Worm (Caenorhabditis elegans) whole organism, mixed stage, embryonic: ENCODE results near the gene F31E8.5.
A peak's percentile ranks its signal among the peaks of the same experiment; 100 is the strongest.

Source experiments
- M03D4.4 ChIP-seq: sonication (generic microtip); optimal IDR thresholded peaks from 2 replicates; lab custom pipeline; 2017; ENCODE audit warnings: mild to moderate bottlenecking, missing genetic modification characterization, missing compliant biosample characterization
- bed-3 ChIP-seq: fragments of 200-800 bp; sonication (Bioruptor generic); optimal IDR thresholded peaks from 3 replicates; lab custom pipeline; 2018; ENCODE audit warnings: mild to moderate bottlenecking, missing genetic modification characterization, moderate library complexity, missing compliant biosample characterization
- blmp-1 ChIP-seq: fragments of 150-350 bp; optimal IDR thresholded peaks from 2 replicates; lab custom pipeline; 2014; ENCODE audit warnings: missing biosample characterization, missing genetic modification characterization
- ceh-39 ChIP-seq: fragments of 150-350 bp; optimal IDR thresholded peaks from 2 replicates; lab custom pipeline; 2014; ENCODE audit warnings: missing biosample characterization, missing genetic modification characterization
- ceh-43 ChIP-seq: fragments of 200-800 bp; sonication (Bioruptor generic); optimal IDR thresholded peaks from 2 replicates; lab custom pipeline; 2018; ENCODE audit warnings: mild to moderate bottlenecking, missing genetic modification characterization, moderate library complexity, missing compliant biosample characterization
- ceh-83 ChIP-seq: fragments of 200-800 bp; sonication (Bioruptor generic); optimal IDR thresholded peaks from 2 replicates; lab custom pipeline; 2018; ENCODE audit warnings: mild to moderate bottlenecking, missing genetic modification characterization, missing compliant biosample characterization
- ces-1 ChIP-seq: fragments of 150-350 bp; optimal IDR thresholded peaks from 2 replicates; lab custom pipeline; 2014; ENCODE audit warnings: missing biosample characterization, missing genetic modification reagents, missing genetic modification characterization
- cnd-1 ChIP-seq: fragments of 200-800 bp; sonication (Bioruptor generic); optimal IDR thresholded peaks from 2 replicates; lab custom pipeline; 2018; ENCODE audit warnings: mild to moderate bottlenecking, missing genetic modification characterization, missing compliant biosample characterization
- drap-1 ChIP-seq: fragments of 200-800 bp; sonication (Bioruptor generic); optimal IDR thresholded peaks from 3 replicates; lab custom pipeline; 2018; ENCODE audit warnings: mild to moderate bottlenecking, missing genetic modification characterization, missing compliant biosample characterization
- elt-1 ChIP-seq: sonication (generic microtip); optimal IDR thresholded peaks from 2 replicates; lab custom pipeline; 2017; ENCODE audit warnings: missing genetic modification characterization, mild to moderate bottlenecking, missing compliant biosample characterization, antibody characterized with exemption, moderate library complexity, borderline replicate concordance; ENCODE audit not compliant: insufficient read depth
- elt-3 ChIP-seq: fragments of 150-350 bp; optimal IDR thresholded peaks from 2 replicates; lab custom pipeline; 2014; ENCODE audit warnings: missing biosample characterization, missing genetic modification characterization
- flh-1 ChIP-seq: fragments of 200-800 bp; sonication (Bioruptor generic); optimal IDR thresholded peaks from 2 replicates; lab custom pipeline; 2018; ENCODE audit warnings: mild to moderate bottlenecking, missing genetic modification characterization, moderate library complexity, missing compliant biosample characterization
- ham-2 ChIP-seq: fragments of 200-800 bp; sonication (Bioruptor generic); optimal IDR thresholded peaks from 2 replicates; lab custom pipeline; 2018; ENCODE audit warnings: mild to moderate bottlenecking, missing genetic modification characterization, missing compliant biosample characterization
- hlh-1 ChIP-seq: fragments of 150-350 bp; optimal IDR thresholded peaks from 2 replicates; lab custom pipeline; 2014; ENCODE audit warnings: missing biosample characterization, missing genetic modification reagents, missing genetic modification characterization
- lin-13 ChIP-seq: fragments of 150-350 bp; optimal IDR thresholded peaks from 2 replicates; lab custom pipeline; 2014; ENCODE audit warnings: missing biosample characterization, missing genetic modification characterization
- lin-32 ChIP-seq: fragments of 200-800 bp; sonication (Bioruptor generic); optimal IDR thresholded peaks from 2 replicates; lab custom pipeline; 2018; ENCODE audit warnings: mild to moderate bottlenecking, missing genetic modification characterization, missing compliant biosample characterization
- lsy-2 ChIP-seq: fragments of 150-350 bp; optimal IDR thresholded peaks from 2 replicates; lab custom pipeline; 2014; ENCODE audit warnings: missing biosample characterization, missing genetic modification characterization
- mab-5 ChIP-seq: fragments of 150-350 bp; optimal IDR thresholded peaks from 2 replicates; lab custom pipeline; 2014; ENCODE audit warnings: missing biosample characterization, missing genetic modification characterization
- mep-1 ChIP-seq: fragments of 150-350 bp; optimal IDR thresholded peaks from 2 replicates; lab custom pipeline; 2017; ENCODE audit warnings: missing biosample characterization, missing genetic modification reagents, missing genetic modification characterization, inconsistent platforms
- mls-2 ChIP-seq: sonication (generic microtip); optimal IDR thresholded peaks from 2 replicates; lab custom pipeline; 2016; ENCODE audit warnings: mild to moderate bottlenecking, missing genetic modification characterization, moderate library complexity, missing compliant biosample characterization
- nhr-12 ChIP-seq: fragments of 150-350 bp; optimal IDR thresholded peaks from 2 replicates; lab custom pipeline; 2014; ENCODE audit warnings: missing biosample characterization, missing genetic modification characterization
- nhr-2 ChIP-seq: fragments of 150-350 bp; optimal IDR thresholded peaks from 2 replicates; lab custom pipeline; 2014; ENCODE audit warnings: missing biosample characterization, missing genetic modification characterization
- nhr-237 ChIP-seq: fragments of 150-350 bp; optimal IDR thresholded peaks from 2 replicates; lab custom pipeline; 2014; ENCODE audit warnings: missing biosample characterization, missing genetic modification characterization
- nhr-28 ChIP-seq: fragments of 150-350 bp; optimal IDR thresholded peaks from 2 replicates; lab custom pipeline; 2014; ENCODE audit warnings: missing biosample characterization, missing genetic modification characterization
- nhr-76 ChIP-seq: sonication (generic microtip); optimal IDR thresholded peaks from 2 replicates; lab custom pipeline; 2017; ENCODE audit warnings: missing biosample characterization, missing genetic modification characterization
- pha-4 ChIP-seq: fragments of 150-350 bp; optimal IDR thresholded peaks from 2 replicates; lab custom pipeline; 2018; ENCODE audit warnings: missing biosample characterization, missing genetic modification reagents, missing genetic modification characterization
- sem-2 ChIP-seq: fragments of 200-800 bp; sonication (Bioruptor generic); optimal IDR thresholded peaks from 2 replicates; lab custom pipeline; 2018; ENCODE audit warnings: mild to moderate bottlenecking, missing genetic modification characterization, missing compliant biosample characterization
- snpc-4 ChIP-seq: fragments of 150-350 bp; optimal IDR thresholded peaks from 2 replicates; lab custom pipeline; 2014; ENCODE audit warnings: missing biosample characterization, missing genetic modification characterization
- sptf-1 ChIP-seq: sonication (generic microtip); optimal IDR thresholded peaks from 2 replicates; lab custom pipeline; 2017; ENCODE audit warnings: mild to moderate bottlenecking, missing genetic modification characterization, moderate library complexity, missing compliant biosample characterization
- tbx-8 ChIP-seq: fragments of 200-800 bp; sonication (Bioruptor generic); optimal IDR thresholded peaks from 2 replicates; lab custom pipeline; 2018; ENCODE audit warnings: mild to moderate bottlenecking, missing genetic modification characterization, moderate library complexity, missing compliant biosample characterization
- unc-120 ChIP-seq: sonication (generic microtip); optimal IDR thresholded peaks from 2 replicates; lab custom pipeline; 2017; ENCODE audit warnings: missing genetic modification characterization, missing compliant biosample characterization; ENCODE audit not compliant: poor library complexity, severe bottlenecking
- unc-39 ChIP-seq: fragments of 150-350 bp; optimal IDR thresholded peaks from 2 replicates; lab custom pipeline; 2014; ENCODE audit warnings: missing biosample characterization, missing genetic modification characterization
- unc-62 ChIP-seq: fragments of 150-350 bp; optimal IDR thresholded peaks from 2 replicates; lab custom pipeline; 2014; ENCODE audit warnings: missing biosample characterization, missing genetic modification reagents, missing genetic modification characterization
- zip-8 ChIP-seq: fragments of 150-350 bp; optimal IDR thresholded peaks from 2 replicates; lab custom pipeline; 2014; ENCODE audit warnings: missing biosample characterization, missing genetic modification characterization
- ztf-11 ChIP-seq: fragments of 150-350 bp; optimal IDR thresholded peaks from 2 replicates; lab custom pipeline; 2014; ENCODE audit warnings: missing biosample characterization, missing genetic modification characterization

The F31E8.5 gene

ce11 chrII:6832207-6832606 lies 25.1 kb upstream of the F31E8.5 start:
- TF ChIP-seq drap-1 (no peak), ces-1 (peak; percentile 29)
- TF ChIP-seq, all 35 proteins: peak for 1

ce11 chrII:6831531-6832201 lies 24.6 kb upstream of the F31E8.5 start:
- TF ChIP-seq tbx-8 (GFP tag; lab: Kevin White, UChicago) (no peak), mls-2 (no peak), sptf-1 (peak; percentile 44), ceh-43 (GFP tag; lab: Kevin White, UChicago) (no peak), mab-5 (no peak), zip-8 (tag; lab: Kevin White, UChicago) (no peak), cnd-1 (tag; lab: Kevin White, UChicago) (no peak), blmp-1 (tag; lab: Kevin White, UChicago) (no peak), pha-4 (peak; percentile 56), nhr-12 (tag; lab: Kevin White, UChicago) (no peak), unc-62 (GFP tag; lab: Kevin White, UChicago) (peak; percentile 24), nhr-237 (tag; lab: Kevin White, UChicago) (no peak), nhr-2 (peak; percentile 93), nhr-76 (tag; lab: Kevin White, UChicago) (no peak), snpc-4 (tag; lab: Kevin White, UChicago) (no peak), sem-2 (no peak), flh-1 (GFP tag; lab: Kevin White, UChicago) (no peak), mep-1 (tag; lab: Kevin White, UChicago) (peak; percentile 17), unc-39 (tag; lab: Kevin White, UChicago) (no peak), unc-120 (tag; lab: Kevin White, UChicago) (no peak), elt-3 (no peak), nhr-28 (tag; lab: Kevin White, UChicago) (no peak), lin-13 (tag; lab: Kevin White, UChicago) (no peak), ztf-11 (tag; lab: Kevin White, UChicago) (no peak), bed-3 (GFP tag; lab: Kevin White, UChicago) (no peak), ham-2 (GFP tag; lab: Kevin White, UChicago) (no peak), drap-1 (no peak), lsy-2 (no peak), M03D4.4 (tag; lab: Kevin White, UChicago) (no peak), lin-32 (GFP tag; lab: Kevin White, UChicago) (no peak), elt-1 (tag; lab: Kevin White, UChicago) (peak; percentile 1), ceh-83 (GFP tag; lab: Kevin White, UChicago) (peak; percentile 55), hlh-1 (tag; lab: Kevin White, UChicago) (no peak), ces-1 (no peak), ceh-39 (tag; lab: Kevin White, UChicago) (no peak)

- TF ChIP-seq nhr-76 (tag; lab: Kevin White, UChicago) (no peak), unc-120 (tag; lab: Kevin White, UChicago) (no peak), mep-1 (tag; lab: Kevin White, UChicago) (peak; percentile 35), mab-5 (no peak), zip-8 (tag; lab: Kevin White, UChicago) (no peak), elt-1 (tag; lab: Kevin White, UChicago) (no peak), tbx-8 (GFP tag; lab: Kevin White, UChicago) (no peak), hlh-1 (tag; lab: Kevin White, UChicago) (no peak), sptf-1 (no peak), cnd-1 (tag; lab: Kevin White, UChicago) (peak; percentile 62), ceh-43 (GFP tag; lab: Kevin White, UChicago) (no peak), ham-2 (GFP tag; lab: Kevin White, UChicago) (peak; percentile 72), ztf-11 (tag; lab: Kevin White, UChicago) (peak; percentile 7), blmp-1 (tag; lab: Kevin White, UChicago) (no peak), elt-3 (no peak), nhr-12 (tag; lab: Kevin White, UChicago) (no peak), flh-1 (GFP tag; lab: Kevin White, UChicago) (no peak), nhr-28 (tag; lab: Kevin White, UChicago) (no peak), nhr-2 (peak; percentile 64), lin-13 (tag; lab: Kevin White, UChicago) (no peak), drap-1 (no peak), mls-2 (peak; percentile 29), ceh-39 (tag; lab: Kevin White, UChicago) (no peak), ceh-83 (GFP tag; lab: Kevin White, UChicago) (no peak), pha-4 (no peak), M03D4.4 (tag; lab: Kevin White, UChicago) (no peak), lin-32 (GFP tag; lab: Kevin White, UChicago) (no peak), unc-62 (GFP tag; lab: Kevin White, UChicago) (no peak), snpc-4 (tag; lab: Kevin White, UChicago) (no peak)
- TF ChIP-seq, all 35 proteins: peak for 6
Measured at ce11 chrII:6830923-6831322, 23.9 kb upstream of the F31E8.5 start.
